Fruit fly (Drosophila melanogaster) whole organism, embryonic: ENCODE data around the gene CG9919.

Experiments used
- Ada2b ChIP-seq: fragments of 200-800 bp; sonication (Bioruptor generic); IDR thresholded peaks from 2 replicates; pipeline ENCODE4 v1.3.6; 2022; ENCODE audit warnings: missing biosample characterization, missing genetic modification characterization
- B-H2 ChIP-seq: fragments of 200-800 bp; sonication (Bioruptor generic); optimal IDR thresholded peaks from 2 replicates; lab custom pipeline; 2018; ENCODE audit warnings: missing biosample characterization, mild to moderate bottlenecking, missing genetic modification characterization
- CG11456 ChIP-seq: fragments of 200-800 bp; sonication (Bioruptor generic); IDR thresholded peaks from 3 replicates; pipeline ENCODE4 v1.3.6; 2022; ENCODE audit warnings: missing biosample characterization, missing genetic modification characterization
- CG11560 ChIP-seq: fragments of 200-800 bp; sonication (Bioruptor generic); IDR thresholded peaks from 3 replicates; pipeline ENCODE4 v1.3.6; 2022; ENCODE audit warnings: missing biosample characterization, missing genetic modification characterization
- CG12769 ChIP-seq: fragments of 200-800 bp; sonication (Bioruptor generic); optimal IDR thresholded peaks from 2 replicates; lab custom pipeline; 2019; ENCODE audit warnings: missing biosample characterization, mild to moderate bottlenecking, missing genetic modification characterization, moderate library complexity
- CG13624 ChIP-seq: fragments of 200-800 bp; sonication (Bioruptor generic); optimal IDR thresholded peaks from 2 replicates; lab custom pipeline; 2016; ENCODE audit warnings: missing biosample characterization, missing genetic modification characterization
- CG15479 ChIP-seq: fragments of 200-800 bp; sonication (Bioruptor generic); optimal IDR thresholded peaks from 3 replicates; lab custom pipeline; 2019; ENCODE audit warnings: missing biosample characterization, mild to moderate bottlenecking, missing genetic modification characterization, moderate library complexity
- CG17359 ChIP-seq: fragments of 200-800 bp; sonication (Bioruptor generic); optimal IDR thresholded peaks from 3 replicates; lab custom pipeline; 2018; ENCODE audit warnings: missing biosample characterization, mild to moderate bottlenecking, missing genetic modification characterization, moderate library complexity
- CG17385 ChIP-seq: fragments of 200-800 bp; sonication (Bioruptor generic); optimal IDR thresholded peaks from 3 replicates; lab custom pipeline; 2018; ENCODE audit warnings: missing biosample characterization, mild to moderate bottlenecking, missing genetic modification characterization
- CG18476 ChIP-seq: fragments of 200-800 bp; sonication (Bioruptor generic); optimal IDR thresholded peaks from 2 replicates; lab custom pipeline; 2016; ENCODE audit warnings: missing biosample characterization, mild to moderate bottlenecking, missing genetic modification characterization
- CG2712 ChIP-seq: fragments of 200-800 bp; optimal IDR thresholded peaks from 3 replicates; lab custom pipeline; 2019; ENCODE audit warnings: missing biosample characterization, mild to moderate bottlenecking, missing genetic modification characterization, moderate library complexity
- CG30403 ChIP-seq: fragments of 200-800 bp; sonication (Bioruptor generic); optimal IDR thresholded peaks from 3 replicates; lab custom pipeline; 2016; ENCODE audit warnings: missing biosample characterization, missing genetic modification characterization
- CG30431 ChIP-seq: fragments of 200-800 bp; sonication (Bioruptor generic); optimal IDR thresholded peaks from 2 replicates; lab custom pipeline; 2017; ENCODE audit warnings: missing biosample characterization, missing genetic modification characterization
- CG3163 ChIP-seq: fragments of 200-800 bp; sonication (Bioruptor generic); optimal IDR thresholded peaks from 3 replicates; lab custom pipeline; 2016; ENCODE audit warnings: missing biosample characterization, missing genetic modification characterization
- CG34224 ChIP-seq: fragments of 200-800 bp; sonication (Bioruptor generic); IDR thresholded peaks from 3 replicates; pipeline ENCODE4 v1.3.6; 2022; ENCODE audit warnings: missing biosample characterization, missing genetic modification characterization; ENCODE audit not compliant: partially characterized antibody
- CG4360 ChIP-seq: fragments of 200-800 bp; sonication (Bioruptor generic); IDR thresholded peaks from 2 replicates; pipeline ENCODE4 v1.3.6; 2022; ENCODE audit warnings: missing biosample characterization, missing genetic modification characterization
- CG5953 ChIP-seq: fragments of 200-800 bp; sonication (Bioruptor generic); IDR thresholded peaks from 2 replicates; pipeline ENCODE4 v1.3.6; 2022; ENCODE audit warnings: missing biosample characterization, missing genetic modification characterization
- CG7928 ChIP-seq: fragments of 200-800 bp; sonication (Bioruptor generic); optimal IDR thresholded peaks from 2 replicates; lab custom pipeline; 2017; ENCODE audit warnings: missing biosample characterization, mild to moderate bottlenecking, missing genetic modification characterization
- Camta ChIP-seq: fragments of 200-800 bp; sonication (Bioruptor generic); optimal IDR thresholded peaks from 2 replicates; lab custom pipeline; 2016; ENCODE audit warnings: missing biosample characterization, missing genetic modification characterization
- Elba2 ChIP-seq: fragments of 200-800 bp; sonication (Bioruptor generic); optimal IDR thresholded peaks from 3 replicates; lab custom pipeline; 2016; ENCODE audit warnings: missing biosample characterization, missing genetic modification characterization
- Gsc ChIP-seq: fragments of 200-800 bp; sonication (Bioruptor generic); IDR thresholded peaks from 2 replicates; pipeline ENCODE4 v1.3.6; 2022; ENCODE audit warnings: missing biosample characterization, missing genetic modification characterization
- HLH3B ChIP-seq: fragments of 200-800 bp; sonication (Bioruptor generic); IDR thresholded peaks from 2 replicates; pipeline ENCODE4 v1.3.6; 2022; ENCODE audit warnings: missing biosample characterization, missing genetic modification characterization
- MTF-1 ChIP-seq: fragments of 200-800 bp; sonication (Bioruptor generic); optimal IDR thresholded peaks from 2 replicates; lab custom pipeline; 2018; ENCODE audit warnings: missing biosample characterization, mild to moderate bottlenecking, missing genetic modification characterization, borderline replicate concordance
- Mad ChIP-seq: fragments of 200-800 bp; sonication (Bioruptor generic); optimal IDR thresholded peaks from 2 replicates; lab custom pipeline; 2016; ENCODE audit warnings: missing biosample characterization, missing genetic modification characterization
- PHDP ChIP-seq: fragments of 200-800 bp; sonication (Bioruptor generic); optimal IDR thresholded peaks from 3 replicates; lab custom pipeline; 2018; ENCODE audit warnings: missing biosample characterization, mild to moderate bottlenecking, missing genetic modification characterization, moderate library complexity
- Pdp1 ChIP-seq, 2 experiments: fragments of 200-800 bp; sonication (Bioruptor generic); optimal IDR thresholded peaks; 3 replicates each; lab custom pipeline; 2016; ENCODE audit warnings: missing biosample characterization in 2 of 2, missing genetic modification characterization in 2 of 2, mild to moderate bottlenecking in 1 of 2, moderate library complexity in 1 of 2
- Ssrp ChIP-seq: fragments of 200-800 bp; sonication (Bioruptor generic); optimal IDR thresholded peaks from 2 replicates; lab custom pipeline; 2018; ENCODE audit warnings: missing biosample characterization, mild to moderate bottlenecking, missing genetic modification characterization, moderate library complexity
- al ChIP-seq: fragments of 200-800 bp; sonication (Bioruptor generic); IDR thresholded peaks from 2 replicates; pipeline ENCODE4 v1.3.6; 2022; ENCODE audit warnings: missing biosample characterization, missing genetic modification characterization
- caup ChIP-seq: fragments of 200-800 bp; sonication (Bioruptor generic); optimal IDR thresholded peaks from 3 replicates; lab custom pipeline; 2017; ENCODE audit warnings: missing biosample characterization, mild to moderate bottlenecking, missing genetic modification characterization, moderate library complexity; ENCODE audit not compliant: severe bottlenecking
- crc ChIP-seq: fragments of 200-800 bp; sonication (Bioruptor generic); optimal IDR thresholded peaks from 2 replicates; lab custom pipeline; 2016; ENCODE audit warnings: missing biosample characterization, missing genetic modification characterization
- dmrt99B ChIP-seq: fragments of 200-800 bp; sonication (Bioruptor generic); optimal IDR thresholded peaks from 2 replicates; lab custom pipeline; 2018; ENCODE audit warnings: missing biosample characterization, mild to moderate bottlenecking, missing genetic modification characterization, moderate library complexity
- gro ChIP-seq: fragments of 200-800 bp; sonication (Bioruptor generic); optimal IDR thresholded peaks from 2 replicates; lab custom pipeline; 2016; ENCODE audit warnings: missing biosample characterization, missing genetic modification characterization
- gt ChIP-seq: fragments of 200-800 bp; sonication (Bioruptor generic); IDR thresholded peaks from 2 replicates; pipeline ENCODE4 v1.3.6; 2022; ENCODE audit warnings: missing biosample characterization, missing genetic modification characterization
- h ChIP-seq: fragments of >200 bp; optimal IDR thresholded peaks from 2 replicates; lab custom pipeline; 2017
- hb ChIP-seq: fragments of 200-800 bp; sonication (Bioruptor generic); IDR thresholded peaks from 3 replicates; pipeline ENCODE4 v1.3.6; 2022; ENCODE audit warnings: missing biosample characterization, missing genetic modification characterization; ENCODE audit not compliant: partially characterized antibody
- ind ChIP-seq: fragments of 200-800 bp; sonication (Bioruptor generic); optimal IDR thresholded peaks from 3 replicates; lab custom pipeline; 2016; ENCODE audit warnings: missing biosample characterization, missing genetic modification characterization
- mam ChIP-seq: fragments of 200-800 bp; sonication (Bioruptor generic); optimal IDR thresholded peaks from 3 replicates; lab custom pipeline; 2016; ENCODE audit warnings: missing biosample characterization, missing genetic modification characterization
- mirr ChIP-seq: fragments of 200-800 bp; sonication (Bioruptor generic); optimal IDR thresholded peaks from 3 replicates; lab custom pipeline; 2018; ENCODE audit warnings: missing biosample characterization, mild to moderate bottlenecking, missing genetic modification characterization
- nerfin-1 ChIP-seq: fragments of 200-800 bp; sonication (Bioruptor generic); optimal IDR thresholded peaks from 3 replicates; lab custom pipeline; 2019; ENCODE audit warnings: missing biosample characterization, mild to moderate bottlenecking, missing genetic modification characterization, moderate library complexity
- odd ChIP-seq: fragments of 200-800 bp; sonication (Bioruptor generic); optimal IDR thresholded peaks from 2 replicates; lab custom pipeline; 2017; ENCODE audit warnings: missing biosample characterization, mild to moderate bottlenecking, missing genetic modification characterization
- otp ChIP-seq: fragments of 200-800 bp; sonication (Bioruptor generic); IDR thresholded peaks from 3 replicates; pipeline ENCODE4, ENCODE4 v1.3.6; 2022; ENCODE audit warnings: missing biosample characterization, missing genetic modification characterization
- pho ChIP-seq: fragments of 200-800 bp; sonication (Bioruptor generic); optimal IDR thresholded peaks from 2 replicates; lab custom pipeline; 2016; ENCODE audit warnings: missing biosample characterization, missing genetic modification characterization
- pnt ChIP-seq: fragments of 200-800 bp; sonication (Bioruptor generic); optimal IDR thresholded peaks from 3 replicates; lab custom pipeline; 2016; ENCODE audit warnings: missing biosample characterization, missing genetic modification characterization
- repo ChIP-seq: fragments of 200-800 bp; sonication (Bioruptor generic); optimal IDR thresholded peaks from 2 replicates; lab custom pipeline; 2016; ENCODE audit warnings: missing biosample characterization, missing genetic modification characterization
- seq ChIP-seq: fragments of 200-800 bp; sonication (Bioruptor generic); IDR thresholded peaks from 2 replicates; pipeline ENCODE4 v1.3.6; 2022; ENCODE audit warnings: missing biosample characterization, missing genetic modification characterization
- sim ChIP-seq: fragments of 200-800 bp; sonication (Bioruptor generic); IDR thresholded peaks from 2 replicates; pipeline ENCODE4 v1.3.6; 2022; ENCODE audit warnings: missing biosample characterization, missing genetic modification characterization
- slp2 ChIP-seq: fragments of 200-800 bp; sonication (Bioruptor generic); optimal IDR thresholded peaks from 2 replicates; lab custom pipeline; 2016; ENCODE audit warnings: missing biosample characterization, missing genetic modification characterization
- sqz ChIP-seq: fragments of 200-800 bp; sonication (Bioruptor generic); optimal IDR thresholded peaks from 3 replicates; lab custom pipeline; 2018; ENCODE audit warnings: missing biosample characterization, mild to moderate bottlenecking, missing genetic modification characterization
- stc ChIP-seq: fragments of 200-800 bp; sonication (Bioruptor generic); IDR thresholded peaks from 2 replicates; pipeline ENCODE4 v1.3.6; 2022; ENCODE audit warnings: missing biosample characterization, missing genetic modification characterization
- sug ChIP-seq: fragments of 200-800 bp; optimal IDR thresholded peaks from 2 replicates; lab custom pipeline; 2019; ENCODE audit warnings: missing biosample characterization, mild to moderate bottlenecking, missing genetic modification characterization, moderate library complexity
- vvl ChIP-seq: fragments of 200-800 bp; sonication (Bioruptor generic); IDR thresholded peaks from 2 replicates; pipeline ENCODE4 v1.3.6; 2022; ENCODE audit warnings: missing biosample characterization, missing genetic modification characterization

Gene CG9919

dm6 chrX:16286083-16286666 is 44.4 kb downstream of the CG9919 start, which contains the start of gene UQCR-14 (continued):
- TF ChIP-seq al (GFP tag; lab: Robert Waterston, UW) (peak; percentile 25; the same call in 1 of the 2 replicates), h (lab: Kevin White, UChicago) (no peak), HLH3B (GFP tag; lab: Robert Waterston, UW) (no peak), CG5953 (GFP tag; lab: Robert Waterston, UW) (0 out of 2 replicates have a peak, but pooled peaks have one; percentile 6), Elba2 (GFP tag; lab: Kevin White, UChicago) (no peak), pho (peak; percentile 8), seq (GFP tag; lab: Robert Waterston, UW) (no peak), CG17359 (tag; lab: Kevin White, UChicago) (no peak), MTF-1 (GFP tag; lab: Kevin White, UChicago) (no peak), vvl (GFP tag; lab: Robert Waterston, UW) (peak; percentile 39), CG30403 (peak; percentile 24), CG17385 (GFP tag; lab: Kevin White, UChicago) (no peak), sim (GFP tag; lab: Robert Waterston, UW) (no peak), Ssrp (tag; lab: Kevin White, UChicago) (no peak), CG15479 (GFP tag; lab: Kevin White, UChicago) (no peak), CG2712 (tag; lab: Kevin White, UChicago) (peak; percentile 62), gt (GFP tag; lab: Robert Waterston, UW) (no peak), hb (peak; percentile 97), CG3163 (GFP tag; lab: Kevin White, UChicago) (peak; percentile 2), crc (no peak), nerfin-1 (tag; lab: Kevin White, UChicago) (no peak), CG11560 (tag; lab: Robert Waterston, UW) (no peak), dmrt99B (no peak), Mad (GFP tag; lab: Kevin White, UChicago) (no peak), caup (GFP tag; lab: Kevin White, UChicago) (peak; percentile 17), B-H2 (GFP tag; lab: Kevin White, UChicago) (peak; percentile 66), repo (GFP tag; lab: Kevin White, UChicago) (no peak), otp (no peak), mirr (peak; percentile 36), CG30431 (no peak), CG34224 (GFP tag; lab: Robert Waterston, UW) (peak; percentile 99), mam (GFP tag; lab: Kevin White, UChicago) (peak; percentile 43), pnt (GFP tag; lab: Kevin White, UChicago) (no peak), gro (GFP tag; lab: Kevin White, UChicago) (peak; percentile 77), stc (no peak), Gsc (no peak), slp2 (GFP tag; lab: Kevin White, UChicago) (no peak), CG7928 (GFP tag; lab: Kevin White, UChicago) (peak; percentile 17), Camta (GFP tag; lab: Kevin White, UChicago) (no peak), odd (no peak), CG13624 (no peak), sqz (GFP tag; lab: Kevin White, UChicago) (no peak), ind (GFP tag; lab: Kevin White, UChicago) (no peak), Ada2b (GFP tag; lab: Robert Waterston, UW) (no peak), CG18476 (GFP tag; lab: Kevin White, UChicago) (no peak), PHDP (tag; lab: Kevin White, UChicago) (no peak), Pdp1 (GFP tag; optimal IDR thresholded peaks at IDR 0.05; lab: Kevin White, UChicago) (peak; percentile 13 to 95), CG4360 (GFP tag; lab: Robert Waterston, UW) (no peak), sug (peak; percentile 47), CG12769 (tag; lab: Kevin White, UChicago) (peak; percentile 38), CG11456 (peak; percentile 49; the same call in 1 of the 3 replicates)
